Fruit fly (Drosophila melanogaster) whole organism, embryonic: Measurements from ENCODE around the gene Eig71Ej.

Source experiments
- CG7271 ChIP-seq: fragments of 200-800 bp; sonication (Bioruptor generic); optimal IDR thresholded peaks from 2 replicates; lab custom pipeline; 2018; ENCODE audit warnings: missing biosample characterization, mild to moderate bottlenecking, missing genetic modification characterization, moderate library complexity
- Dll ChIP-seq: fragments of 200-800 bp; sonication (Bioruptor generic); IDR thresholded peaks from 4 replicates; pipeline ENCODE4 v1.3.6; 2022; ENCODE audit warnings: missing biosample characterization, missing genetic modification characterization; ENCODE audit not compliant: partially characterized antibody
- btn ChIP-seq: fragments of 200-800 bp; sonication (Bioruptor generic); optimal IDR thresholded peaks from 2 replicates; lab custom pipeline; 2016; ENCODE audit warnings: missing biosample characterization, missing genetic modification characterization
- disco-r ChIP-seq: fragments of 200-800 bp; sonication (Bioruptor generic); optimal IDR thresholded peaks from 2 replicates; lab custom pipeline; 2016; ENCODE audit warnings: missing biosample characterization, missing genetic modification characterization
- ftz-f1 ChIP-seq: fragments of 200-800 bp; sonication (Bioruptor generic); optimal IDR thresholded peaks from 2 replicates; lab custom pipeline; 2016; ENCODE audit warnings: missing biosample characterization, missing genetic modification characterization
- maf-S ChIP-seq: fragments of 200-800 bp; sonication (Bioruptor generic); optimal IDR thresholded peaks from 2 replicates; lab custom pipeline; 2016; ENCODE audit warnings: missing biosample characterization, missing genetic modification characterization
- psq ChIP-seq: fragments of 200-800 bp; sonication (Bioruptor generic); optimal IDR thresholded peaks from 2 replicates; lab custom pipeline; 2017; ENCODE audit warnings: missing biosample characterization, missing genetic modification characterization

DNA sequence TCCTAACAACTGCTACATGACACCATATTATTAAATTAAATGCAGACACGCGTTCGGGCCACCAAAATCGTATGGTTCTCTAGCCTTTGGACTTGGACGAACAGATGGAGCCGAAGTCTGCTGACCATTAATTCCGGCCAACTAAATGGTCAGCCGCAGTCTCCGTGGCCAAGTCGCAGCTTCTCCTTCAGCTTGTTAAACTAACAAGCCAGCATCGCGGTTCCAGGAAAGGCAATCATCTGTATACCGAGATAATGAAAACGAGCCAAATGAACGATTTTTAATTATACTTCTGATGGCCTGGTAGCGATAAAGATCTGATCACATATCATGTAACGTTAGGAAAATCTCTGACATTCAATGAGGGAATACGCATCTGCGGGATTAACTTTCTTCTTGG lies 9.1 kb upstream of the Eig71Ej start:
- no peak for TF ChIP-seq CG7271 (tag; lab: Kevin White, UChicago)
- TF ChIP-seq ftz-f1, result no peak
- no peak for TF ChIP-seq psq (GFP tag; lab: Kevin White, UChicago)
- no peak for TF ChIP-seq disco-r
- no peak for TF ChIP-seq Dll (GFP tag; lab: Robert Waterston, UW)
- TF ChIP-seq maf-S, result no peak
- TF ChIP-seq btn (GFP tag; lab: Kevin White, UChicago), result no peak
